Worm (Caenorhabditis elegans) whole organism, L3 larva: ENCODE results near the gene icap-1.

Experiments used
- R02D3.7 ChIP-seq: fragments of 150-350 bp; optimal IDR thresholded peaks from 2 replicates; lab custom pipeline; 2014; ENCODE audit warnings: missing biosample characterization, missing genetic modification characterization
- ZK546.5 ChIP-seq: sonication (generic microtip); optimal IDR thresholded peaks from 2 replicates; lab custom pipeline; 2017; ENCODE audit warnings: missing biosample characterization, missing genetic modification characterization
- aly-2 ChIP-seq: fragments of 150-350 bp; optimal IDR thresholded peaks from 2 replicates; lab custom pipeline; 2014; ENCODE audit warnings: missing biosample characterization, missing genetic modification characterization
- ama-1 ChIP-seq: fragments of 150-350 bp; optimal IDR thresholded peaks from 2 replicates; lab custom pipeline; 2018
- ceh-16 ChIP-seq: sonication (generic microtip); optimal IDR thresholded peaks from 2 replicates; lab custom pipeline; 2017; ENCODE audit warnings: missing biosample characterization, missing genetic modification characterization
- ceh-28 ChIP-seq: fragments of 150-350 bp; optimal IDR thresholded peaks from 2 replicates; lab custom pipeline; 2014; ENCODE audit warnings: missing biosample characterization, missing genetic modification reagents, missing genetic modification characterization
- ceh-82 ChIP-seq: fragments of 150-350 bp; optimal IDR thresholded peaks from 2 replicates; lab custom pipeline; 2014; ENCODE audit warnings: missing biosample characterization, missing genetic modification characterization
- ceh-9 ChIP-seq: sonication (generic microtip); optimal IDR thresholded peaks from 2 replicates; lab custom pipeline; 2018; ENCODE audit warnings: missing biosample characterization, missing genetic modification characterization
- daf-12 ChIP-seq: fragments of 150-350 bp; optimal IDR thresholded peaks from 2 replicates; lab custom pipeline; 2014; ENCODE audit warnings: missing biosample characterization, missing genetic modification reagents, missing genetic modification characterization
- egl-27 ChIP-seq: sonication (generic microtip); optimal IDR thresholded peaks from 4 replicates; lab custom pipeline; 2017; ENCODE audit warnings: missing biosample characterization, missing genetic modification reagents, missing genetic modification characterization
- egl-5 ChIP-seq: fragments of 150-350 bp; optimal IDR thresholded peaks from 2 replicates; lab custom pipeline; 2017; ENCODE audit warnings: missing biosample characterization, missing genetic modification reagents, missing genetic modification characterization, inconsistent platforms
- elt-1 ChIP-seq: fragments of 150-350 bp; optimal IDR thresholded peaks from 2 replicates; lab custom pipeline; 2014; ENCODE audit warnings: missing biosample characterization, missing genetic modification characterization
- elt-2 ChIP-seq: sonication (generic microtip); optimal IDR thresholded peaks from 2 replicates; lab custom pipeline; 2016; ENCODE audit warnings: missing genetic modification reagents, mild to moderate bottlenecking, missing genetic modification characterization, missing compliant biosample characterization
- elt-3 ChIP-seq, 3 experiments: fragments of 150-350 bp in 1 of 3; sonication (generic microtip) in 2 of 3; optimal IDR thresholded peaks; 2 replicates in 2 of 3; 4 replicates in 1 of 3; lab custom pipeline; 2014 to 2017; ENCODE audit warnings: missing biosample characterization in 3 of 3, missing genetic modification characterization in 3 of 3
- eor-1 ChIP-seq, 2 experiments: fragments of 150-350 bp; optimal IDR thresholded peaks; 2 replicates each; lab custom pipeline; 2014 to 2018; ENCODE audit warnings: missing biosample characterization in 2 of 2, missing genetic modification characterization in 2 of 2
- fkh-10 ChIP-seq: sonication (generic microtip); optimal IDR thresholded peaks from 2 replicates; lab custom pipeline; 2017; ENCODE audit warnings: missing biosample characterization, missing genetic modification reagents, missing genetic modification characterization
- fkh-2 ChIP-seq: fragments of 150-350 bp; optimal IDR thresholded peaks from 2 replicates; lab custom pipeline; 2014; ENCODE audit warnings: missing biosample characterization, missing genetic modification reagents, missing genetic modification characterization
- fos-1 ChIP-seq: fragments of 150-350 bp; optimal IDR thresholded peaks from 2 replicates; lab custom pipeline; 2014; ENCODE audit warnings: missing biosample characterization, missing genetic modification characterization
- hmg-11 ChIP-seq: sonication (generic microtip); optimal IDR thresholded peaks from 2 replicates; lab custom pipeline; 2016; ENCODE audit warnings: missing genetic modification characterization, missing compliant biosample characterization
- jun-1 ChIP-seq: fragments of 150-350 bp; optimal IDR thresholded peaks from 2 replicates; lab custom pipeline; 2014; ENCODE audit warnings: missing biosample characterization, missing genetic modification reagents, missing genetic modification characterization
- lin-15B ChIP-seq: fragments of 150-350 bp; optimal IDR thresholded peaks from 2 replicates; lab custom pipeline; 2014; ENCODE audit warnings: missing biosample characterization, missing genetic modification characterization
- lin-39 ChIP-seq: fragments of 150-350 bp; optimal IDR thresholded peaks from 2 replicates; lab custom pipeline; 2018; ENCODE audit warnings: missing biosample characterization, missing genetic modification reagents, missing genetic modification characterization
- lsy-12 ChIP-seq: sonication (generic microtip); optimal IDR thresholded peaks from 2 replicates; lab custom pipeline; 2016; ENCODE audit warnings: mild to moderate bottlenecking, missing genetic modification characterization, missing compliant biosample characterization
- mdl-1 ChIP-seq: fragments of 150-350 bp; optimal IDR thresholded peaks from 2 replicates; lab custom pipeline; 2014; ENCODE audit warnings: missing biosample characterization, missing genetic modification characterization
- mml-1 ChIP-seq: fragments of 150-350 bp; sonication (generic microtip); optimal IDR thresholded peaks from 3 replicates; lab custom pipeline; 2014; ENCODE audit warnings: missing biosample characterization, missing genetic modification characterization
- nfya-1 ChIP-seq: sonication (generic microtip); optimal IDR thresholded peaks from 2 replicates; lab custom pipeline; 2017; ENCODE audit warnings: missing genetic modification characterization, mild to moderate bottlenecking, missing compliant biosample characterization, antibody characterized with exemption, moderate library complexity; ENCODE audit not compliant: insufficient read depth
- nhr-11 ChIP-seq: fragments of 150-350 bp; optimal IDR thresholded peaks from 2 replicates; lab custom pipeline; 2014; ENCODE audit warnings: missing biosample characterization, missing genetic modification characterization
- nhr-12 ChIP-seq: fragments of 150-350 bp; optimal IDR thresholded peaks from 2 replicates; lab custom pipeline; 2014; ENCODE audit warnings: missing biosample characterization, missing genetic modification characterization
- nhr-23 ChIP-seq: fragments of 150-350 bp; optimal IDR thresholded peaks from 2 replicates; lab custom pipeline; 2014; ENCODE audit warnings: missing biosample characterization, missing genetic modification reagents, missing genetic modification characterization
- nhr-237 ChIP-seq: fragments of 150-350 bp; optimal IDR thresholded peaks from 2 replicates; lab custom pipeline; 2014; ENCODE audit warnings: missing biosample characterization, missing genetic modification characterization
- nhr-25 ChIP-seq: sonication (generic microtip); optimal IDR thresholded peaks from 2 replicates; lab custom pipeline; 2017; ENCODE audit warnings: missing biosample characterization, missing genetic modification characterization
- nhr-28 ChIP-seq: fragments of 150-350 bp; optimal IDR thresholded peaks from 2 replicates; lab custom pipeline; 2014; ENCODE audit warnings: missing biosample characterization, missing genetic modification characterization
- nhr-43 ChIP-seq: sonication (generic microtip); optimal IDR thresholded peaks from 2 replicates; lab custom pipeline; 2016; ENCODE audit warnings: mild to moderate bottlenecking, missing genetic modification characterization, missing compliant biosample characterization; ENCODE audit not compliant: poor library complexity, severe bottlenecking
- nhr-67 ChIP-seq: fragments of 150-350 bp; optimal IDR thresholded peaks from 2 replicates; lab custom pipeline; 2014; ENCODE audit warnings: missing biosample characterization, missing genetic modification characterization
- nhr-76 ChIP-seq: fragments of 150-350 bp; sonication (generic microtip); optimal IDR thresholded peaks from 5 replicates; lab custom pipeline; 2014; ENCODE audit warnings: missing biosample characterization, missing genetic modification characterization
- nhr-77 ChIP-seq: fragments of 150-350 bp; optimal IDR thresholded peaks from 2 replicates; lab custom pipeline; 2014; ENCODE audit warnings: missing biosample characterization, missing genetic modification characterization
- pha-4 ChIP-seq: fragments of 150-350 bp; optimal IDR thresholded peaks from 2 replicates; lab custom pipeline; 2014; ENCODE audit warnings: missing biosample characterization, missing genetic modification reagents, missing genetic modification characterization
- pqm-1 ChIP-seq: fragments of 150-350 bp; optimal IDR thresholded peaks from 2 replicates; lab custom pipeline; 2017; ENCODE audit warnings: missing biosample characterization, missing genetic modification characterization, inconsistent platforms
- sea-2 ChIP-seq: fragments of 150-350 bp; sonication (generic microtip); optimal IDR thresholded peaks from 4 replicates; lab custom pipeline; 2014; ENCODE audit warnings: missing biosample characterization, missing genetic modification reagents, missing genetic modification characterization
- skn-1 ChIP-seq: fragments of 150-350 bp; optimal IDR thresholded peaks from 2 replicates; lab custom pipeline; 2014; ENCODE audit warnings: missing biosample characterization, missing genetic modification characterization
- snpc-4 ChIP-seq: fragments of 150-350 bp; optimal IDR thresholded peaks from 2 replicates; lab custom pipeline; 2014; ENCODE audit warnings: missing biosample characterization, missing genetic modification characterization
- tbx-2 ChIP-seq: sonication (generic microtip); optimal IDR thresholded peaks from 2 replicates; lab custom pipeline; 2016; ENCODE audit warnings: mild to moderate bottlenecking, missing genetic modification characterization, missing compliant biosample characterization
- unc-39 ChIP-seq: sonication (generic microtip); optimal IDR thresholded peaks from 4 replicates; lab custom pipeline; 2017; ENCODE audit warnings: missing biosample characterization, missing genetic modification characterization
- unc-62 ChIP-seq: fragments of 150-350 bp; sonication (generic microtip); optimal IDR thresholded peaks from 4 replicates; lab custom pipeline; 2014; ENCODE audit warnings: missing biosample characterization, missing genetic modification reagents, missing genetic modification characterization
- zag-1 ChIP-seq: fragments of 150-350 bp; optimal IDR thresholded peaks from 2 replicates; lab custom pipeline; 2014; ENCODE audit warnings: missing biosample characterization, missing genetic modification characterization
- ztf-11 ChIP-seq: fragments of 150-350 bp; optimal IDR thresholded peaks from 2 replicates; lab custom pipeline; 2014; ENCODE audit warnings: missing biosample characterization, missing genetic modification characterization
- ztf-4 ChIP-seq: fragments of 150-350 bp; optimal IDR thresholded peaks from 2 replicates; lab custom pipeline; 2014; ENCODE audit warnings: missing biosample characterization, missing genetic modification characterization

The icap-1 gene

ce11 chrIV:13826363-13826762, 39.6 kb upstream of the icap-1 start:
- TF ChIP-seq pha-4 (tag; lab: Kevin White, UChicago), result peak; percentile 68
- no peak for TF ChIP-seq ztf-11 (tag; lab: Kevin White, UChicago)
- no peak for TF ChIP-seq eor-1 (tag; optimal IDR thresholded peaks at IDR 0.05; lab: Kevin White, UChicago)
- no peak for TF ChIP-seq nhr-25
- no peak for TF ChIP-seq nhr-77
- no peak for TF ChIP-seq jun-1 (tag; lab: Kevin White, UChicago)
- TF ChIP-seq lsy-12, result no peak
- TF ChIP-seq hmg-11 (tag; lab: Kevin White, UChicago), result peak; percentile 5
- peak; percentile 16 for TF ChIP-seq lin-15B (tag; lab: Kevin White, UChicago)
- TF ChIP-seq sea-2 (GFP tag; lab: Kevin White, UChicago), result no peak
- no peak for TF ChIP-seq ceh-9 (tag; lab: Kevin White, UChicago)
- TF ChIP-seq lin-39, result peak; percentile 17
- TF ChIP-seq zag-1 (tag; lab: Kevin White, UChicago), result no peak
- TF ChIP-seq ceh-82, result no peak
- no peak for TF ChIP-seq fkh-2
- TF ChIP-seq nhr-28 (tag; lab: Kevin White, UChicago), result no peak
- no peak for TF ChIP-seq aly-2 (tag; lab: Kevin White, UChicago)
- no peak for TF ChIP-seq nhr-43 (tag; lab: Kevin White, UChicago)
- TF ChIP-seq nhr-11 (tag; lab: Kevin White, UChicago), result no peak
- TF ChIP-seq snpc-4 (tag; lab: Kevin White, UChicago), result peak; percentile 6
- no peak for TF ChIP-seq mml-1 (tag; lab: Kevin White, UChicago)
- TF ChIP-seq elt-1 (tag; lab: Kevin White, UChicago), result no peak
- peak; percentile 68 for TF ChIP-seq nfya-1 (tag; lab: Kevin White, UChicago)
- TF ChIP-seq nhr-23 (tag; lab: Kevin White, UChicago), result no peak
- peak; percentile 21 for TF ChIP-seq skn-1 (tag; lab: Kevin White, UChicago)
- no peak for TF ChIP-seq elt-3 (tag; optimal IDR thresholded peaks at IDR 0.05; lab: Kevin White, UChicago)
- TF ChIP-seq fkh-10 (GFP tag; lab: Kevin White, UChicago), result no peak
- TF ChIP-seq ceh-16 (tag; lab: Kevin White, UChicago), result no peak
- TF ChIP-seq tbx-2 (tag; lab: Kevin White, UChicago), result no peak
- TF ChIP-seq mdl-1 (tag; lab: Kevin White, UChicago), result no peak
- no peak for TF ChIP-seq nhr-67
- no peak for TF ChIP-seq ZK546.5 (tag; lab: Kevin White, UChicago)
- TF ChIP-seq unc-39 (tag; lab: Kevin White, UChicago), result no peak
- no peak for TF ChIP-seq unc-62 (GFP tag; lab: Kevin White, UChicago)
- TF ChIP-seq daf-12 (tag; lab: Kevin White, UChicago), result no peak
- TF ChIP-seq ceh-28 (tag; lab: Kevin White, UChicago), result no peak
- TF ChIP-seq nhr-12, result no peak
- no peak for TF ChIP-seq nhr-76
- no peak for TF ChIP-seq egl-27 (tag; lab: Kevin White, UChicago)
- TF ChIP-seq pqm-1 (tag; lab: Kevin White, UChicago), result peak; percentile 68
- TF ChIP-seq fos-1 (tag; lab: Kevin White, UChicago), result no peak
- TF ChIP-seq egl-5, result peak; percentile 13
- TF ChIP-seq elt-2 (tag; lab: Kevin White, UChicago), result peak; percentile 84
- no peak for TF ChIP-seq ztf-4 (tag; lab: Kevin White, UChicago)
- TF ChIP-seq ama-1 (lab: Kevin White, UChicago), result no peak
- TF ChIP-seq nhr-237 (tag; lab: Kevin White, UChicago), result no peak
- no peak for TF ChIP-seq R02D3.7 (tag; lab: Kevin White, UChicago)
- TF ChIP-seq, all 47 proteins: peak for 10
